Worm (Caenorhabditis elegans) whole organism, young adult: ENCODE measurements around the gene vhp-1.

Experiments used
- B0035.1 ChIP-seq: sonication (generic microtip); optimal IDR thresholded peaks from 2 replicates; lab custom pipeline; 2016; ENCODE audit warnings: missing genetic modification characterization, mild to moderate bottlenecking, missing compliant biosample characterization, missing genotype, missing genetic modification reagents
- B0261.1 ChIP-seq: sonication (generic microtip); optimal IDR thresholded peaks from 2 replicates; lab custom pipeline; 2016; ENCODE audit warnings: mild to moderate bottlenecking, missing genetic modification characterization, moderate library complexity, missing compliant biosample characterization
- B0336.3 ChIP-seq: fragments of 200-800 bp; sonication (Bioruptor generic); IDR thresholded peaks from 2 replicates; pipeline ENCODE4 v1.3.6; 2022; ENCODE audit warnings: missing genetic modification characterization, missing compliant biosample characterization
- C06A6.2 ChIP-seq: fragments of 200-800 bp; sonication (Bioruptor generic); conservative IDR thresholded peaks from 2 replicates; pipeline ENCODE4 v1.3.6; 2022; ENCODE audit warnings: missing genetic modification characterization, missing compliant biosample characterization
- C17E4.6 ChIP-seq: fragments of 200-800 bp; sonication (Bioruptor generic); IDR thresholded peaks from 2 replicates; pipeline ENCODE4 v1.3.6; 2022; ENCODE audit warnings: missing genetic modification reagents, missing genetic modification characterization, missing compliant biosample characterization
- F10E7.11 ChIP-seq: sonication (generic microtip); optimal IDR thresholded peaks from 2 replicates; lab custom pipeline; 2017; ENCODE audit warnings: mild to moderate bottlenecking, missing genetic modification characterization, moderate library complexity, missing compliant biosample characterization
- F49E8.2 ChIP-seq: sonication (generic microtip); optimal IDR thresholded peaks from 3 replicates; lab custom pipeline; 2017; ENCODE audit warnings: missing genetic modification characterization, mild to moderate bottlenecking, missing compliant biosample characterization, antibody characterized with exemption, moderate library complexity; ENCODE audit not compliant: insufficient read depth
- F52B5.7 ChIP-seq: sonication (generic microtip); optimal IDR thresholded peaks from 2 replicates; lab custom pipeline; 2016; ENCODE audit warnings: mild to moderate bottlenecking, missing genetic modification characterization, missing compliant biosample characterization
- K12H6.12 ChIP-seq: fragments of 200-800 bp; sonication (Bioruptor generic); optimal IDR thresholded peaks from 2 replicates; lab custom pipeline; 2018; ENCODE audit warnings: mild to moderate bottlenecking, missing genetic modification characterization, missing compliant biosample characterization
- T26A5.8 ChIP-seq: sonication (generic microtip); optimal IDR thresholded peaks from 2 replicates; lab custom pipeline; 2016; ENCODE audit warnings: missing genetic modification characterization, missing compliant biosample characterization
- Y53G8AR.9 ChIP-seq: fragments of 200-800 bp; sonication (Bioruptor generic); conservative IDR thresholded peaks from 2 replicates; pipeline ENCODE4 v1.3.6; 2022; ENCODE audit warnings: missing genetic modification reagents, missing genetic modification characterization, missing compliant biosample characterization
- Y56A3A.18 ChIP-seq: fragments of 200-800 bp; sonication (Bioruptor generic); IDR thresholded peaks from 2 replicates; pipeline ENCODE4 v1.3.6; 2022; ENCODE audit warnings: missing genetic modification reagents, missing genetic modification characterization, missing compliant biosample characterization
- Y67H2A.10 ChIP-seq: fragments of 200-800 bp; sonication (Bioruptor generic); conservative IDR thresholded peaks from 2 replicates; pipeline ENCODE4 v1.3.6; 2022; ENCODE audit warnings: missing genetic modification reagents, missing genetic modification characterization, missing compliant biosample characterization
- Y79H2A.3 ChIP-seq: fragments of 200-800 bp; sonication (Bioruptor generic); conservative IDR thresholded peaks from 2 replicates; pipeline ENCODE4 v1.3.6; 2022; ENCODE audit warnings: missing genetic modification reagents, missing genetic modification characterization, missing compliant biosample characterization
- aptf-2 ChIP-seq: fragments of 200-800 bp; sonication (Bioruptor generic); conservative IDR thresholded peaks from 2 replicates; pipeline ENCODE4 v1.3.6; 2022; ENCODE audit warnings: missing genetic modification reagents, missing genetic modification characterization, missing compliant biosample characterization
- atf-7 ChIP-seq: sonication (generic microtip); optimal IDR thresholded peaks from 2 replicates; lab custom pipeline; 2017; ENCODE audit warnings: mild to moderate bottlenecking, missing genetic modification characterization, missing compliant biosample characterization
- attf-5 ChIP-seq: fragments of 200-800 bp; sonication (Bioruptor generic); optimal IDR thresholded peaks from 2 replicates; lab custom pipeline; 2018; ENCODE audit warnings: mild to moderate bottlenecking, missing genetic modification characterization, missing compliant biosample characterization
- cebp-1 ChIP-seq, 2 experiments: fragments of 200-800 bp in 1 of 2; sonication (Bioruptor generic) in 1 of 2; sonication (generic microtip) in 1 of 2; IDR thresholded peaks in 1 of 2; optimal IDR thresholded peaks in 1 of 2; 2 replicates each; pipeline versions ENCODE4 v1.3.6 to Lab custom; 2017 to 2022; ENCODE audit warnings: missing compliant biosample characterization in 2 of 2, missing genetic modification characterization in 2 of 2, mild to moderate bottlenecking in 1 of 2, missing genetic modification reagents in 1 of 2, moderate library complexity in 1 of 2
- ceh-100 ChIP-seq: fragments of 200-800 bp; sonication (Bioruptor generic); IDR thresholded peaks from 2 replicates; pipeline ENCODE4 v1.3.6; 2022; ENCODE audit warnings: missing genetic modification reagents, missing genetic modification characterization, missing compliant biosample characterization
- chd-7 ChIP-seq: sonication (generic microtip); optimal IDR thresholded peaks from 2 replicates; lab custom pipeline; 2016; ENCODE audit warnings: mild to moderate bottlenecking, missing genetic modification characterization, moderate library complexity, missing compliant biosample characterization
- die-1 ChIP-seq: sonication (generic microtip); optimal IDR thresholded peaks from 2 replicates; lab custom pipeline; 2016; ENCODE audit warnings: missing genotype, mild to moderate bottlenecking, missing genetic modification characterization, missing compliant biosample characterization
- dpff-1 ChIP-seq: sonication (generic microtip); optimal IDR thresholded peaks from 2 replicates; lab custom pipeline; 2017; ENCODE audit warnings: mild to moderate bottlenecking, missing genetic modification characterization, missing compliant biosample characterization
- dpl-1 ChIP-seq: fragments of 150-350 bp; optimal IDR thresholded peaks from 2 replicates; lab custom pipeline; 2014; ENCODE audit warnings: missing biosample characterization, missing genetic modification reagents, missing genetic modification characterization
- ekl-4 ChIP-seq: fragments of 200-800 bp; sonication (Bioruptor generic); IDR thresholded peaks from 2 replicates; pipeline ENCODE4 v1.3.6; 2022; ENCODE audit warnings: missing genetic modification reagents, missing genetic modification characterization, missing compliant biosample characterization
- hmg-20 ChIP-seq: fragments of 200-800 bp; sonication (Bioruptor generic); IDR thresholded peaks from 2 replicates; pipeline ENCODE4 v1.3.6; 2022; ENCODE audit warnings: missing genetic modification reagents, missing genetic modification characterization, missing compliant biosample characterization
- hsf-1 ChIP-seq: fragments of 200-800 bp; sonication (Bioruptor generic); IDR thresholded peaks from 2 replicates; pipeline ENCODE4 v1.3.6; 2022; ENCODE audit warnings: missing genetic modification reagents, missing genetic modification characterization, missing compliant biosample characterization
- let-607 ChIP-seq, 2 experiments: fragments of 200-800 bp in 1 of 2; sonication (Bioruptor generic) in 1 of 2; sonication (generic microtip) in 1 of 2; optimal IDR thresholded peaks; 2 replicates each; lab custom pipeline; 2016 to 2018; ENCODE audit warnings: mild to moderate bottlenecking in 2 of 2, missing compliant biosample characterization in 2 of 2, missing genetic modification characterization in 2 of 2, moderate library complexity in 2 of 2, missing genotype in 1 of 2
- lin-26 ChIP-seq: fragments of 200-800 bp; sonication (Bioruptor generic); IDR thresholded peaks from 2 replicates; pipeline ENCODE4 v1.3.6; 2022; ENCODE audit warnings: missing genetic modification reagents, missing genetic modification characterization, missing compliant biosample characterization
- lsl-1 ChIP-seq: fragments of 200-800 bp; sonication (Bioruptor generic); optimal IDR thresholded peaks from 2 replicates; lab custom pipeline; 2018; ENCODE audit warnings: mild to moderate bottlenecking, missing genetic modification characterization, moderate library complexity, missing compliant biosample characterization
- madf-3 ChIP-seq: fragments of 200-800 bp; sonication (Bioruptor generic); IDR thresholded peaks from 2 replicates; pipeline ENCODE4 v1.3.6; 2022; ENCODE audit warnings: missing genetic modification reagents, missing genetic modification characterization, missing compliant biosample characterization
- madf-6 ChIP-seq: fragments of 200-800 bp; sonication (Bioruptor generic); IDR thresholded peaks from 2 replicates; pipeline ENCODE4 v1.3.6; 2022; ENCODE audit warnings: missing genetic modification reagents, missing genetic modification characterization, missing compliant biosample characterization
- mel-28 ChIP-seq: sonication (generic microtip); optimal IDR thresholded peaks from 2 replicates; lab custom pipeline; 2016; ENCODE audit warnings: borderline replicate concordance, mild to moderate bottlenecking, missing genetic modification characterization, missing compliant biosample characterization
- nhr-120 ChIP-seq: fragments of 200-800 bp; sonication (Bioruptor generic); IDR thresholded peaks from 2 replicates; pipeline ENCODE4 v1.3.6; 2022; ENCODE audit warnings: missing genetic modification characterization, missing compliant biosample characterization
- nhr-80 ChIP-seq: sonication (generic microtip); optimal IDR thresholded peaks from 2 replicates; lab custom pipeline; 2016; ENCODE audit warnings: missing genetic modification characterization, missing compliant biosample characterization
- pbrm-1 ChIP-seq: fragments of 200-800 bp; sonication (Bioruptor generic); IDR thresholded peaks from 2 replicates; pipeline ENCODE4 v1.3.6; 2022; ENCODE audit warnings: missing genetic modification reagents, missing genetic modification characterization, missing compliant biosample characterization
- pha-4 ChIP-seq: fragments of 150-350 bp; sonication (generic microtip); optimal IDR thresholded peaks from 2 replicates; lab custom pipeline; 2014; ENCODE audit warnings: missing biosample characterization, missing genetic modification reagents, missing genetic modification characterization
- repo-1 ChIP-seq: sonication (generic microtip); optimal IDR thresholded peaks from 2 replicates; lab custom pipeline; 2017; ENCODE audit warnings: mild to moderate bottlenecking, missing genetic modification characterization, missing compliant biosample characterization
- snpc-4 ChIP-seq, 5 experiments: fragments of 150-350 bp in 1 of 5; sonication (generic microtip) in 4 of 5; optimal IDR thresholded peaks; 2 replicates each; lab custom pipeline; 2014 to 2018; ENCODE audit warnings: missing genetic modification characterization in 5 of 5, missing biosample characterization in 3 of 5, antibody characterized with exemption in 2 of 5, mild to moderate bottlenecking in 2 of 5, missing compliant biosample characterization in 2 of 5, missing genotype in 2 of 5, moderate library complexity in 2 of 5, missing genetic modification reagents in 1 of 5
- somi-1 ChIP-seq: fragments of 200-800 bp; sonication (Bioruptor generic); optimal IDR thresholded peaks from 2 replicates; lab custom pipeline; 2018; ENCODE audit warnings: mild to moderate bottlenecking, missing genetic modification characterization, missing compliant biosample characterization
- xnd-1 ChIP-seq: sonication (generic microtip); optimal IDR thresholded peaks from 2 replicates; lab custom pipeline; 2016; ENCODE audit warnings: missing genotype, missing genetic modification reagents, missing genetic modification characterization, missing compliant biosample characterization
- zfh-2 ChIP-seq: fragments of 200-800 bp; sonication (Bioruptor generic); conservative IDR thresholded peaks from 2 replicates; pipeline ENCODE4 v1.3.6; 2022; ENCODE audit warnings: missing genetic modification reagents, missing genetic modification characterization, missing compliant biosample characterization
- ztf-6 ChIP-seq: fragments of 200-800 bp; sonication (Bioruptor generic); IDR thresholded peaks from 2 replicates; pipeline ENCODE4 v1.3.6; 2022; ENCODE audit warnings: missing genetic modification reagents, missing genetic modification characterization, missing compliant biosample characterization

The vhp-1 gene

ce11 chrII:5338301-5338700 is 15.2 kb downstream of the vhp-1 start:
- TF ChIP-seq C06A6.2 (GFP tag; lab: Robert Waterston, UW) (0 out of 2 replicates have a peak, but pooled peaks have one; percentile 12), ztf-6 (GFP tag; lab: Robert Waterston, UW) (no peak), dpff-1 (no peak), ekl-4 (GFP tag; lab: Robert Waterston, UW) (0 out of 2 replicates have a peak, but pooled peaks have one; percentile 10), Y67H2A.10 (GFP tag; lab: Robert Waterston, UW) (no peak), F52B5.7 (tag; lab: Kevin White, UChicago) (no peak), chd-7 (tag; lab: Kevin White, UChicago) (no peak), lin-26 (GFP tag; lab: Robert Waterston, UW) (0 out of 2 replicates have a peak, but pooled peaks have one; percentile 17), C17E4.6 (no peak), let-607 (tag; optimal IDR thresholded peaks at IDR 0.05; lab: Kevin White, UChicago) (peak in 1 of 2 experiments; percentile 2), somi-1 (GFP tag; lab: Kevin White, UChicago) (no peak), atf-7 (tag; lab: Kevin White, UChicago) (no peak), madf-6 (no peak), zfh-2 (no peak), die-1 (tag; lab: Kevin White, UChicago) (no peak), attf-5 (GFP tag; lab: Kevin White, UChicago) (peak; percentile 54), mel-28 (no peak), xnd-1 (tag; lab: Kevin White, UChicago) (no peak), ceh-100 (GFP tag; lab: Robert Waterston, UW) (no peak), Y56A3A.18 (GFP tag; lab: Robert Waterston, UW) (no peak), cebp-1 (GFP tag; IDR thresholded peaks at IDR 0.05; lab: Robert Waterston, UW) (peak; percentile 74), cebp-1 (tag; optimal IDR thresholded peaks at IDR 0.05; lab: Kevin White, UChicago) (peak; percentile 82), K12H6.12 (tag; lab: Kevin White, UChicago) (no peak), Y79H2A.3 (GFP tag; lab: Robert Waterston, UW) (no peak), Y53G8AR.9 (GFP tag; lab: Robert Waterston, UW) (no peak), hsf-1 (GFP tag; lab: Robert Waterston, UW) (0 out of 2 replicates have a peak, but pooled peaks have one; percentile 35), hmg-20 (GFP tag; lab: Robert Waterston, UW) (no peak), F10E7.11 (tag; lab: Kevin White, UChicago) (no peak), repo-1 (tag; lab: Kevin White, UChicago) (no peak), nhr-120 (GFP tag; lab: Robert Waterston, UW) (no peak), pha-4 (tag; lab: Kevin White, UChicago) (peak; percentile 56), dpl-1 (GFP tag; lab: Kevin White, UChicago) (no peak), pbrm-1 (no peak), nhr-80 (tag; lab: Kevin White, UChicago) (peak; percentile 18), madf-3 (GFP tag; lab: Robert Waterston, UW) (no peak)
- TF ChIP-seq, all 124 proteins: peak for 9

DNA sequence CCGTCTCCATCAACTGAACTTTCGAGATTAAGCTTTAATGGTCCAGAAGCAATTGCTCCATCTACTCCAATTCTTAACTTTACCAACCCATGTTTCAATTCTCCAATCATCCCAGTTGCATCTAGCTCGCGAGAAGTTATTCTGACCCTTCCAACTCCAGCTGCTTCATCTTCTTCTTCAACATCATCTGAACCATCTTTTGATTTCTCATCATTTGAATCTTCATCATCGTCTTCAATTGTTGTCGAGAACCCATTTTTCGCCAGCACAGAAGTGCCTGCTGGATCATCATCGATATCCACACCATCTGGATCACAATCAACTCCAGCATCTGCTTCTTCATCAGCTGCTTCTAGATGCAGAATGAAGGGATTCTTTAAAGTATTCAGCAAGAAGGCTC is 16.5 kb downstream of the vhp-1 start:
- TF ChIP-seq snpc-4 (GFP tag; optimal IDR thresholded peaks at IDR 0.05; lab: Kevin White, UChicago) (no peak), snpc-4 (tag; optimal IDR thresholded peaks at IDR 0.05; lab: Kevin White, UChicago) (no peak), dpff-1 (no peak), somi-1 (GFP tag; lab: Kevin White, UChicago) (no peak), B0261.1 (tag; lab: Kevin White, UChicago) (no peak), aptf-2 (GFP tag; lab: Robert Waterston, UW) (no peak), F49E8.2 (tag; lab: Kevin White, UChicago) (no peak), B0035.1 (tag; lab: Kevin White, UChicago) (no peak), B0336.3 (GFP tag; lab: Robert Waterston, UW) (no peak), T26A5.8 (no peak), cebp-1 (GFP tag; IDR thresholded peaks at IDR 0.05; lab: Robert Waterston, UW) (no peak), cebp-1 (tag; optimal IDR thresholded peaks at IDR 0.05; lab: Kevin White, UChicago) (no peak), lsl-1 (GFP tag; lab: Kevin White, UChicago) (no peak), mel-28 (no peak)
